Worm (Caenorhabditis elegans) whole organism, early embryonic: Measurements from ENCODE around the gene C35C5.9.

ENCODE experiments used
- B0310.2 ChIP-seq: sonication (generic microtip); optimal IDR thresholded peaks from 2 replicates; lab custom pipeline; 2016; ENCODE audit warnings: mild to moderate bottlenecking, missing genetic modification characterization, missing compliant biosample characterization
- F13C5.2 ChIP-seq: sonication (generic microtip); optimal IDR thresholded peaks from 2 replicates; lab custom pipeline; 2017; ENCODE audit warnings: mild to moderate bottlenecking, missing genetic modification characterization, inconsistent platforms, missing compliant biosample characterization
- ets-7 ChIP-seq: sonication (generic microtip); optimal IDR thresholded peaks from 2 replicates; lab custom pipeline; 2016; ENCODE audit warnings: missing genotype, missing genetic modification characterization, missing compliant biosample characterization
- flt-1 ChIP-seq: fragments of 200-800 bp; sonication (Bioruptor generic); IDR thresholded peaks from 2 replicates; pipeline ENCODE4 v1.3.6; 2022; ENCODE audit warnings: missing genetic modification characterization, missing compliant biosample characterization
- scrt-1 ChIP-seq: fragments of 200-800 bp; sonication (Bioruptor generic); IDR thresholded peaks from 2 replicates; pipeline ENCODE4 v1.3.6; 2022; ENCODE audit warnings: missing genetic modification characterization, missing compliant biosample characterization
- sea-1 ChIP-seq: fragments of 200-800 bp; sonication (Bioruptor generic); conservative IDR thresholded peaks from 2 replicates; pipeline ENCODE4 v1.3.6; 2022; ENCODE audit warnings: missing genetic modification characterization, missing compliant biosample characterization

ce11 chrX:11511231-11511630 is 25.1 kb upstream of the C35C5.9 start, which contains the start of gene ccdc-149:
- TF ChIP-seq flt-1 (GFP tag; lab: Robert Waterston, UW), result no peak
- no peak for TF ChIP-seq scrt-1 (GFP tag; lab: Robert Waterston, UW)
- TF ChIP-seq F13C5.2 (tag; lab: Kevin White, UChicago), result no peak
- TF ChIP-seq sea-1, result no peak
- TF ChIP-seq ets-7 (tag; lab: Kevin White, UChicago), result no peak
- TF ChIP-seq B0310.2 (tag; lab: Kevin White, UChicago), result no peak
